Fruit fly (Drosophila melanogaster): ENCODE results near the gene CG5498.

DNA sequence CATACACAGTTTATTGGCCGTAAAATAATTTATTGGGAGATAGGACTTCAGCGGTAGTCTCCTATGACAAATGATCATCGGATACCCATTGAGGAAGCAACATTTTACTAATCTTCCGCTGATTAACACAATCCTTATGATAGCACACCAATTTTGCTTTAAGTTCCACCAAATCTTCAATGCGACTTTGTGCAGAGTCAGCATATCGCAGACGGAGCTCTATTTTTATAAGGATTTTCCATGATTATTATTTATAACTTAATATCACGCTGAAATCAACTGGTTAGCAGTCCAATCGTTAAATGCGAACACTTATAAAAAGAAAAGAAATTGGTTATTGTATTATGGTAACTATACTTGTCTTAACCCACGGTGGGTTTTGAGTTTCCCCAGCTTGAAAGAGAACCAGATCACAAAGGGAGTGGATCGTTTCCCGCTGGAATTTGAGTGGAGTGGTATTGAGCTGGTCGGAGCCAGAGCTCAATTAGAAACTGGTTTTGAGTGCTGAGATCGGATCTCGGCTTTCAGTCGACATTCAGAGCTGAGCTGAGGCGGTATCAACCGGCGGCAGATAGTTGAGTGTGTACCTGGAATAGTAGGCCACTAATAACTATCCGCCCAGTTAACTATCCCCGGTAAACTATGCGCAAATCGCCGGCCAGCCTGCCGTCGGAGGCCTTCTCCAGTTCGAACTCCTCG, 17.1 kb downstream of the CG5498 start, which contains the start of the genes Toll-9 and in:
- TF ChIP-seq psq (optimal IDR thresholded peaks at IDR 0.05): no peak
- TF ChIP-seq pan (optimal IDR thresholded peaks at IDR 0.05): no peak
- no peak for TF ChIP-seq Dll (optimal IDR thresholded peaks at IDR 0.05)
- no peak for TF ChIP-seq CG8478 (optimal IDR thresholded peaks at IDR 0.05)

Data from whole organism.